Fruit fly (Drosophila melanogaster) whole organism, embryonic: ENCODE data around the gene CG44158.

Source experiments
- Ada2b ChIP-seq: fragments of 200-800 bp; sonication (Bioruptor generic); IDR thresholded peaks from 2 replicates; pipeline ENCODE4 v1.3.6; 2022; ENCODE audit warnings: missing biosample characterization, missing genetic modification characterization
- Awh ChIP-seq: fragments of 200-800 bp; sonication (Bioruptor generic); IDR thresholded peaks from 2 replicates; pipeline ENCODE4, ENCODE4 v1.3.6; 2022; ENCODE audit warnings: missing biosample characterization, missing genetic modification characterization
- B-H2 ChIP-seq: fragments of 200-800 bp; sonication (Bioruptor generic); optimal IDR thresholded peaks from 2 replicates; lab custom pipeline; 2018; ENCODE audit warnings: missing biosample characterization, mild to moderate bottlenecking, missing genetic modification characterization
- CG10543 ChIP-seq: fragments of 200-800 bp; sonication (Bioruptor generic); optimal IDR thresholded peaks from 3 replicates; lab custom pipeline; 2017; ENCODE audit warnings: missing biosample characterization, mild to moderate bottlenecking, missing genetic modification characterization, moderate library complexity
- CG11695 ChIP-seq: fragments of 200-800 bp; sonication (Bioruptor generic); IDR thresholded peaks from 3 replicates; pipeline ENCODE4 v1.3.6; 2022; ENCODE audit warnings: missing biosample characterization, missing genetic modification characterization
- CG12155 ChIP-seq: fragments of 200-800 bp; sonication (Bioruptor generic); optimal IDR thresholded peaks from 3 replicates; lab custom pipeline; 2016; ENCODE audit warnings: missing biosample characterization, missing genetic modification characterization
- CG13296 ChIP-seq: fragments of 200-800 bp; sonication (Bioruptor generic); optimal IDR thresholded peaks from 3 replicates; lab custom pipeline; 2018; ENCODE audit warnings: missing biosample characterization, mild to moderate bottlenecking, missing genetic modification characterization
- CG15011 ChIP-seq: fragments of 200-800 bp; sonication (Bioruptor generic); optimal IDR thresholded peaks from 3 replicates; lab custom pipeline; 2018; ENCODE audit warnings: missing biosample characterization, mild to moderate bottlenecking, missing genetic modification characterization
- CG15601 ChIP-seq: fragments of 200-800 bp; sonication (Bioruptor generic); optimal IDR thresholded peaks from 3 replicates; lab custom pipeline; 2019; ENCODE audit warnings: missing biosample characterization, mild to moderate bottlenecking, missing genetic modification characterization, moderate library complexity
- CG32532 ChIP-seq: fragments of 200-800 bp; sonication (Bioruptor generic); IDR thresholded peaks from 2 replicates; pipeline ENCODE4 v1.3.6; 2022; ENCODE audit warnings: missing biosample characterization, missing genetic modification characterization
- CG3847 ChIP-seq: fragments of 200-800 bp; sonication (Bioruptor generic); IDR thresholded peaks from 2 replicates; pipeline ENCODE4 v1.3.6; 2022; ENCODE audit warnings: missing biosample characterization, missing genetic modification characterization
- CG6654 ChIP-seq: fragments of 200-800 bp; sonication (Bioruptor generic); optimal IDR thresholded peaks from 2 replicates; lab custom pipeline; 2017; ENCODE audit warnings: missing biosample characterization, mild to moderate bottlenecking, missing genetic modification characterization
- CG7271 ChIP-seq: fragments of 200-800 bp; sonication (Bioruptor generic); optimal IDR thresholded peaks from 2 replicates; lab custom pipeline; 2018; ENCODE audit warnings: missing biosample characterization, mild to moderate bottlenecking, missing genetic modification characterization, moderate library complexity
- CG9727 ChIP-seq: fragments of 200-800 bp; sonication (Bioruptor generic); optimal IDR thresholded peaks from 3 replicates; lab custom pipeline; 2017; ENCODE audit warnings: missing biosample characterization, mild to moderate bottlenecking, missing genetic modification characterization
- Drgx ChIP-seq: fragments of 200-800 bp; sonication (Bioruptor generic); IDR thresholded peaks from 2 replicates; pipeline ENCODE4 v1.3.6; 2022; ENCODE audit warnings: missing biosample characterization, missing genetic modification characterization
- E2f2 ChIP-seq: fragments of 200-800 bp; sonication (Bioruptor generic); IDR thresholded peaks from 2 replicates; pipeline ENCODE4 v1.3.6; 2022; ENCODE audit warnings: missing biosample characterization, missing genetic modification characterization
- HHEX ChIP-seq: fragments of 200-800 bp; sonication (Bioruptor generic); optimal IDR thresholded peaks from 3 replicates; lab custom pipeline; 2017; ENCODE audit warnings: missing biosample characterization, mild to moderate bottlenecking, missing genetic modification characterization, missing genetic modification reagents
- Lhr ChIP-seq: fragments of 200-800 bp; sonication (Bioruptor generic); optimal IDR thresholded peaks from 3 replicates; lab custom pipeline; 2017; ENCODE audit warnings: mild to moderate bottlenecking, missing biosample characterization, missing genetic modification reagents, missing genetic modification characterization
- NC2β ChIP-seq: fragments of 200-800 bp; sonication (Bioruptor generic); optimal IDR thresholded peaks from 2 replicates; lab custom pipeline; 2016; ENCODE audit warnings: missing biosample characterization, missing genetic modification characterization
- NFAT ChIP-seq: fragments of 200-800 bp; sonication (Bioruptor generic); IDR thresholded peaks from 2 replicates; pipeline ENCODE4 v1.3.6; 2022; ENCODE audit warnings: missing biosample characterization, missing genetic modification characterization
- Sin3A ChIP-seq: fragments of >200 bp; optimal IDR thresholded peaks from 2 replicates; lab custom pipeline; 2018
- Six4 ChIP-seq: fragments of 200-800 bp; sonication (Bioruptor generic); optimal IDR thresholded peaks from 2 replicates; lab custom pipeline; 2016; ENCODE audit warnings: missing biosample characterization, missing genetic modification characterization
- Trl ChIP-seq, 3 experiments: fragments of >200 bp in 2 of 3; fragments of 200-800 bp in 1 of 3; sonication (Bioruptor generic) in 1 of 3; optimal IDR thresholded peaks; 2 replicates in 1 of 3; 3 replicates in 2 of 3; lab custom pipeline; 2016 to 2017; ENCODE audit warnings: missing biosample characterization in 1 of 3, missing genetic modification characterization in 1 of 3
- Xbp1 ChIP-seq: fragments of 200-800 bp; sonication (Bioruptor generic); optimal IDR thresholded peaks from 3 replicates; lab custom pipeline; 2016; ENCODE audit warnings: missing biosample characterization, mild to moderate bottlenecking, missing genetic modification characterization
- corto ChIP-seq: fragments of 200-800 bp; sonication (Bioruptor generic); optimal IDR thresholded peaks from 2 replicates; lab custom pipeline; 2016; ENCODE audit warnings: missing biosample characterization, mild to moderate bottlenecking, missing genetic modification characterization, moderate library complexity
- crp ChIP-seq, 2 experiments: fragments of 200-800 bp; sonication (Bioruptor generic); optimal IDR thresholded peaks; 2 replicates in 1 of 2; 3 replicates in 1 of 2; lab custom pipeline; 2017; ENCODE audit warnings: missing biosample characterization in 2 of 2, missing genetic modification characterization in 2 of 2, mild to moderate bottlenecking in 1 of 2, moderate library complexity in 1 of 2
- ems ChIP-seq: fragments of 200-800 bp; sonication (Bioruptor generic); optimal IDR thresholded peaks from 3 replicates; lab custom pipeline; 2016; ENCODE audit warnings: missing biosample characterization, missing genetic modification characterization
- en ChIP-seq: fragments of 200-800 bp; sonication (Bioruptor generic); optimal IDR thresholded peaks from 2 replicates; lab custom pipeline; 2016; ENCODE audit warnings: missing biosample characterization, missing genetic modification characterization
- esg ChIP-seq: fragments of 200-800 bp; sonication (Bioruptor generic); conservative IDR thresholded peaks from 2 replicates; pipeline ENCODE4 v1.3.6; 2022; ENCODE audit warnings: missing biosample characterization, missing genetic modification characterization
- fu2 ChIP-seq: fragments of 200-800 bp; sonication (Bioruptor generic); optimal IDR thresholded peaks from 2 replicates; lab custom pipeline; 2016; ENCODE audit warnings: missing biosample characterization, missing genetic modification characterization
- gcm ChIP-seq: fragments of 200-800 bp; sonication (Bioruptor generic); optimal IDR thresholded peaks from 2 replicates; lab custom pipeline; 2019; ENCODE audit warnings: missing biosample characterization, mild to moderate bottlenecking, missing genetic modification characterization, moderate library complexity
- gfzf ChIP-seq: fragments of 200-800 bp; sonication (Bioruptor generic); optimal IDR thresholded peaks from 2 replicates; lab custom pipeline; 2016; ENCODE audit warnings: missing biosample characterization, mild to moderate bottlenecking, missing genetic modification characterization, moderate library complexity
- grn ChIP-seq: fragments of 200-800 bp; sonication (Bioruptor generic); optimal IDR thresholded peaks from 3 replicates; lab custom pipeline; 2017; ENCODE audit warnings: missing biosample characterization, missing genetic modification characterization
- hkb ChIP-seq, 2 experiments: fragments of 200-800 bp in 1 of 2; fragments of >200 bp in 1 of 2; sonication (Bioruptor generic) in 1 of 2; IDR thresholded peaks in 1 of 2; optimal IDR thresholded peaks in 1 of 2; 2 replicates each; pipeline versions ENCODE4 v1.3.6 to Lab custom; 2017 to 2022; ENCODE audit warnings: missing biosample characterization in 1 of 2, missing genetic modification characterization in 1 of 2
- hth ChIP-seq: fragments of >200 bp; optimal IDR thresholded peaks from 2 replicates; lab custom pipeline; 2017; ENCODE audit warnings: inconsistent platforms
- jigr1 ChIP-seq: fragments of 200-800 bp; sonication (Bioruptor generic); IDR thresholded peaks from 3 replicates; pipeline ENCODE4 v1.3.6; 2022; ENCODE audit warnings: missing biosample characterization, missing genetic modification characterization
- lbe ChIP-seq: fragments of 200-800 bp; sonication (Bioruptor generic); optimal IDR thresholded peaks from 2 replicates; lab custom pipeline; 2016; ENCODE audit warnings: missing biosample characterization, mild to moderate bottlenecking, missing genetic modification characterization
- odd ChIP-seq: fragments of 200-800 bp; sonication (Bioruptor generic); optimal IDR thresholded peaks from 2 replicates; lab custom pipeline; 2017; ENCODE audit warnings: missing biosample characterization, mild to moderate bottlenecking, missing genetic modification characterization
- otp ChIP-seq: fragments of 200-800 bp; sonication (Bioruptor generic); IDR thresholded peaks from 3 replicates; pipeline ENCODE4, ENCODE4 v1.3.6; 2022; ENCODE audit warnings: missing biosample characterization, missing genetic modification characterization
- pnt ChIP-seq: fragments of 200-800 bp; sonication (Bioruptor generic); optimal IDR thresholded peaks from 3 replicates; lab custom pipeline; 2016; ENCODE audit warnings: missing biosample characterization, missing genetic modification characterization
- pros ChIP-seq: fragments of 200-800 bp; sonication (Bioruptor generic); optimal IDR thresholded peaks from 3 replicates; lab custom pipeline; 2019; ENCODE audit warnings: missing biosample characterization, mild to moderate bottlenecking, missing genetic modification characterization, moderate library complexity
- sob ChIP-seq: fragments of 200-800 bp; sonication (Bioruptor generic); IDR thresholded peaks from 2 replicates; pipeline ENCODE4 v1.3.6; 2022; ENCODE audit warnings: missing biosample characterization, missing genetic modification characterization
- tio ChIP-seq: fragments of 200-800 bp; sonication (Bioruptor generic); optimal IDR thresholded peaks from 2 replicates; lab custom pipeline; 2017; ENCODE audit warnings: missing biosample characterization, missing genetic modification characterization, inconsistent platforms
- tna ChIP-seq: fragments of 200-800 bp; sonication (Bioruptor generic); IDR thresholded peaks from 2 replicates; pipeline ENCODE4 v1.3.6; 2022; ENCODE audit warnings: missing biosample characterization, missing genetic modification characterization; ENCODE audit not compliant: partially characterized antibody
- toy ChIP-seq: fragments of 200-800 bp; sonication (Bioruptor generic); IDR thresholded peaks from 2 replicates; pipeline ENCODE4 v1.3.6; 2022; ENCODE audit warnings: missing biosample characterization, missing genetic modification characterization
- unpg ChIP-seq: fragments of 200-800 bp; sonication (Bioruptor generic); optimal IDR thresholded peaks from 3 replicates; lab custom pipeline; 2018; ENCODE audit warnings: missing biosample characterization, mild to moderate bottlenecking, missing genetic modification characterization, moderate library complexity
- vfl ChIP-seq: fragments of 200-800 bp; sonication (Bioruptor generic); optimal IDR thresholded peaks from 2 replicates; lab custom pipeline; 2016; ENCODE audit warnings: missing biosample characterization, missing genetic modification characterization
- wor ChIP-seq: fragments of 200-800 bp; sonication (Bioruptor generic); IDR thresholded peaks from 2 replicates; pipeline ENCODE4 v1.3.6; 2022; ENCODE audit warnings: missing biosample characterization, missing genetic modification characterization

Gene CG44158

DNA sequence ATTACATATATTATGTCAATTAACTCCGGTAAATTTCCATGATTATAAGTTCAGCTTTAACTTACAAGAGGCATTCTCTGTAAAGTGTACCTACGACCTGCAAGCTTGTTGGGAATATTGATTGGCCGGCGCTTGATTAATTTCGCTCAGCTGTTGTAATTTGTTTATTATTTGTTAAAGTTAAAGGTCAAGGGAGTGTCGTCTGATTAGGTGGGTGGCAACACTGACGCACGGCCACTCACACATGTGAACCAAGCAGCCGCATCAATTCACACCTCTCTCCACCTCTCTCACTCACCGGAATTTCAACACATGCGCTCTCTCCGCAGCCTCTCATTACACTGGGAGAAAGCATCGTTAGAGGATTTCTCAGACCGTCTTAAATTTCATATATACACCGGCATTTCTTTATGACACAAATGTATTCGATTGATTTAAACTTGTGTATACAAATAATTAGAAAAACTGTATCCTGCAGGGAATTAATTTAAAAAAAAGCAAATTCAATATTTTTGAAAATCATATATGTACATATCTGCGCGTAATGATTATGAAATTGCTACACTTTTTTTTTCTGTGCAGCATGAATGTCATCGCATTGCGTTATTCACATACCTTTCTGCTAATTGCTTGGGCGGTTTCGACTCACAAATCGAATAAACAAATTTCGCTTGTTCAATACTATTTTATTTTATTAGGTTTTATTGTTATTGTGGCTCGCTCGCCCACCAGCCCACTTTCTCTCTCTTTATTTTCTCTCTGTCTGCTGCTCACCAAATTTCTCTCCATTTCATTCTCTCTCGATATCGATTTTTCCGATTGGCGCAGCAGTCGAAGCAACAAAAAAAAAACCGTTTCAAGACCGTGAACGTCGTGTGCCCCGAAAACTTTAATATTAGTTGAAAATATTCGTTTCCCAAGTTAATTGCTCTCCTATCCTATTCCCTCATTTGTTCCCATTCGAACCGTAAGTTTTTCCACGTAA is 36.3 kb upstream of the CG44158 start (continued):
- no peak for TF ChIP-seq gfzf (GFP tag; lab: Kevin White, UChicago)
- peak; percentile 94 for TF ChIP-seq tio (GFP tag; lab: Kevin White, UChicago)
- peak; percentile 92 for TF ChIP-seq CG13296 (GFP tag; lab: Kevin White, UChicago)
- TF ChIP-seq B-H2: peak; percentile 91
- no peak for TF ChIP-seq hkb (optimal IDR thresholded peaks at IDR 0.05; lab: Kevin White, UChicago)
- TF ChIP-seq hkb (GFP tag; IDR thresholded peaks at IDR 0.05; lab: Robert Waterston, UW): peak; percentile 90
- peak; percentile 80 for TF ChIP-seq ems (GFP tag; lab: Kevin White, UChicago)
- peak; percentile 90 for TF ChIP-seq sob (GFP tag; lab: Robert Waterston, UW)
- TF ChIP-seq gcm (GFP tag; lab: Kevin White, UChicago): peak; percentile 92
- TF ChIP-seq Sin3A (lab: Kevin White, UChicago): no peak
- peak; percentile 71 for TF ChIP-seq pnt
- peak; percentile 96 for TF ChIP-seq CG9727
- peak; percentile 69 for TF ChIP-seq Drgx (GFP tag; lab: Robert Waterston, UW)
- TF ChIP-seq CG11695 (GFP tag; lab: Robert Waterston, UW): peak; percentile 91
- peak; percentile 92 for TF ChIP-seq wor (GFP tag; lab: Robert Waterston, UW)
- peak; percentile 82 for TF ChIP-seq CG6654 (GFP tag; lab: Kevin White, UChicago)
- TF ChIP-seq CG3847 (GFP tag; lab: Robert Waterston, UW): peak; percentile 87
- peak; percentile 43 for TF ChIP-seq CG7271 (tag; lab: Kevin White, UChicago)
- peak; percentile 74 for TF ChIP-seq Lhr (GFP tag; lab: Kevin White, UChicago)
- peak; percentile 36 for TF ChIP-seq corto (GFP tag; lab: Kevin White, UChicago)
- TF ChIP-seq Trl (optimal IDR thresholded peaks at IDR 0.05; lab: Kevin White, UChicago): peak; percentile 76 to 77
- TF ChIP-seq Trl (GFP tag; optimal IDR thresholded peaks at IDR 0.05; lab: Kevin White, UChicago): peak; percentile 74
- TF ChIP-seq esg (GFP tag; lab: Robert Waterston, UW): peak; percentile 86
- TF ChIP-seq grn (GFP tag; lab: Kevin White, UChicago): peak; percentile 48
- TF ChIP-seq CG12155: peak; percentile 88
- TF ChIP-seq odd: peak; percentile 91
- TF ChIP-seq NFAT: peak; percentile 63; the same call in 1 of the 2 replicates
- TF ChIP-seq en (GFP tag; lab: Kevin White, UChicago): peak; percentile 82
- TF ChIP-seq fu2 (GFP tag; lab: Kevin White, UChicago): peak; percentile 90
- peak; percentile 82 for TF ChIP-seq Awh (GFP tag; lab: Robert Waterston, UW)
- peak; percentile 84 for TF ChIP-seq Ada2b (GFP tag; lab: Robert Waterston, UW)
- peak; percentile 89 for TF ChIP-seq CG15011
- TF ChIP-seq unpg: peak; percentile 93
- peak; percentile 88 for TF ChIP-seq NC2β
- peak; percentile 86 for TF ChIP-seq CG10543 (GFP tag; lab: Kevin White, UChicago)
- peak; percentile 92 for TF ChIP-seq HHEX (GFP tag; lab: Kevin White, UChicago)
- peak; percentile 48; the same call in 2 of the 3 replicates for TF ChIP-seq jigr1 (GFP tag; lab: Robert Waterston, UW)
- TF ChIP-seq toy: 0 out of 2 replicates have a peak, but pooled peaks have one; percentile 32
- peak in 1 of 2 experiments; percentile 62 for TF ChIP-seq crp (GFP tag; optimal IDR thresholded peaks at IDR 0.05; lab: Kevin White, UChicago)
- no peak for TF ChIP-seq tna (GFP tag; lab: Robert Waterston, UW)
- peak; percentile 65; the same call in 2 of the 3 replicates for TF ChIP-seq otp (GFP tag; lab: Robert Waterston, UW)
- TF ChIP-seq CG32532 (GFP tag; lab: Robert Waterston, UW): peak; percentile 90
- peak; percentile 92 for TF ChIP-seq CG15601 (tag; lab: Kevin White, UChicago)
- no peak for TF ChIP-seq hth (lab: Kevin White, UChicago)
- peak; percentile 85 for TF ChIP-seq Six4 (GFP tag; lab: Kevin White, UChicago)
- TF ChIP-seq lbe (GFP tag; lab: Kevin White, UChicago): no peak
- peak; percentile 79 for TF ChIP-seq vfl (GFP tag; lab: Kevin White, UChicago)
- no peak for TF ChIP-seq pros (GFP tag; lab: Kevin White, UChicago)
- TF ChIP-seq Xbp1 (GFP tag; lab: Kevin White, UChicago): peak; percentile 94
- peak; percentile 66 for TF ChIP-seq E2f2 (GFP tag; lab: Robert Waterston, UW)
